Fruit fly (Drosophila melanogaster): ENCODE data around the gene LManI.
A peak's percentile ranks its signal among the peaks of the same experiment; 100 is the strongest.

LManI gene

dm6 chr2L:10504895-10505294 is 47.9 kb upstream of the LManI start (continued):
- peak; percentile 19 for TF ChIP-seq Hsf (GFP tag; optimal IDR thresholded peaks at IDR 0.05)
- TF ChIP-seq crp (GFP tag; optimal IDR thresholded peaks at IDR 0.05): no peak
- TF ChIP-seq sc (optimal IDR thresholded peaks at IDR 0.05): no peak
- peak; percentile 44 for TF ChIP-seq sc (GFP tag; optimal IDR thresholded peaks at IDR 0.05)
- no peak for TF ChIP-seq CG8290 (GFP tag; optimal IDR thresholded peaks at IDR 0.05)
- TF ChIP-seq CG8290 (tag; optimal IDR thresholded peaks at IDR 0.05): peak; percentile 1 to 68
- TF ChIP-seq NFAT (GFP tag; IDR thresholded peaks at IDR 0.05): no peak
- TF ChIP-seq Myb (GFP tag; optimal IDR thresholded peaks at IDR 0.05): no peak
- peak; percentile 4 for TF ChIP-seq NC2β (GFP tag; optimal IDR thresholded peaks at IDR 0.05)
- TF ChIP-seq CG3163 (GFP tag; optimal IDR thresholded peaks at IDR 0.05): no peak
- TF ChIP-seq Lpt (GFP tag; optimal IDR thresholded peaks at IDR 0.05): no peak
- TF ChIP-seq mirr (GFP tag; optimal IDR thresholded peaks at IDR 0.05): no peak
- TF ChIP-seq B-H1 (GFP tag; IDR thresholded peaks at IDR 0.05): no peak
- TF ChIP-seq CG2678 (tag; optimal IDR thresholded peaks at IDR 0.05): no peak
- no peak for TF ChIP-seq CG2116 (GFP tag; optimal IDR thresholded peaks at IDR 0.05)
- TF ChIP-seq ATbp (GFP tag; optimal IDR thresholded peaks at IDR 0.05): peak; percentile 29
- TF ChIP-seq CG14710 (tag; optimal IDR thresholded peaks at IDR 0.05): peak; percentile 53
- TF ChIP-seq gce (GFP tag; IDR thresholded peaks at IDR 0.05): 0 out of 3 replicates have a peak, but pooled peaks have one; percentile 12
- TF ChIP-seq Gug (GFP tag; IDR thresholded peaks at IDR 0.05): no peak
- no peak for TF ChIP-seq run (tag; optimal IDR thresholded peaks at IDR 0.05)
- TF ChIP-seq CG9932 (GFP tag; IDR thresholded peaks at IDR 0.05): no peak
- TF ChIP-seq CG1529 (GFP tag; optimal IDR thresholded peaks at IDR 0.05): peak; percentile 8
- peak; percentile 36 for TF ChIP-seq Nf-YB (GFP tag; optimal IDR thresholded peaks at IDR 0.05)
- TF ChIP-seq nerfin-1 (tag; optimal IDR thresholded peaks at IDR 0.05): peak; percentile 39
- TF ChIP-seq peb (GFP tag; IDR thresholded peaks at IDR 0.05): peak; percentile 42; the same call in 1 of the 2 replicates
- TF ChIP-seq cad (GFP tag; optimal IDR thresholded peaks at IDR 0.05): no peak
- TF ChIP-seq CG11696 (GFP tag; IDR thresholded peaks at IDR 0.05): peak; percentile 71
- peak in 1 of 2 experiments; percentile 56 for TF ChIP-seq Pdp1 (GFP tag; optimal IDR thresholded peaks at IDR 0.05)
- TF ChIP-seq zfh1 (GFP tag; IDR thresholded peaks at IDR 0.05): peak; percentile 55; the same call in 2 of the 3 replicates
- TF ChIP-seq CG3407 (GFP tag; optimal IDR thresholded peaks at IDR 0.05): peak; percentile 48
- TF ChIP-seq fru (optimal IDR thresholded peaks at IDR 0.05): no peak
- peak; percentile 12 for TF ChIP-seq CG10979 (tag; optimal IDR thresholded peaks at IDR 0.05)
- no peak for TF ChIP-seq ems (GFP tag; optimal IDR thresholded peaks at IDR 0.05)
- TF ChIP-seq Ssrp (tag; optimal IDR thresholded peaks at IDR 0.05): no peak
- TF ChIP-seq CG18262 (tag; optimal IDR thresholded peaks at IDR 0.05): peak; percentile 24
- TF ChIP-seq CG11723 (GFP tag; optimal IDR thresholded peaks at IDR 0.05): peak; percentile 27
- TF ChIP-seq Fer1 (GFP tag; optimal IDR thresholded peaks at IDR 0.05): no peak
- no peak for TF ChIP-seq CG7786 (GFP tag; optimal IDR thresholded peaks at IDR 0.05)
- peak; percentile 21 for TF ChIP-seq Side (GFP tag; optimal IDR thresholded peaks at IDR 0.05)
- no peak for TF ChIP-seq CG15011 (GFP tag; optimal IDR thresholded peaks at IDR 0.05)
- peak; percentile 4 for TF ChIP-seq Blimp-1 (GFP tag; optimal IDR thresholded peaks at IDR 0.05)
- no peak for TF ChIP-seq Hmr (GFP tag; optimal IDR thresholded peaks at IDR 0.05)
- TF ChIP-seq Spps (tag; optimal IDR thresholded peaks at IDR 0.05): peak; percentile 8
- TF ChIP-seq CG8089 (GFP tag; optimal IDR thresholded peaks at IDR 0.05): no peak
- TF ChIP-seq Mes4 (GFP tag; optimal IDR thresholded peaks at IDR 0.05): no peak
- peak; percentile 43 for TF ChIP-seq CG12219 (GFP tag; optimal IDR thresholded peaks at IDR 0.05)
- TF ChIP-seq dmrt11E (tag; optimal IDR thresholded peaks at IDR 0.05): peak; percentile 64
- peak; percentile 68 for TF ChIP-seq sens (GFP tag)
- no peak for TF ChIP-seq CG14441 (GFP tag; IDR thresholded peaks at IDR 0.05)
- TF ChIP-seq CG2712 (tag; optimal IDR thresholded peaks at IDR 0.05): peak; percentile 16
- TF ChIP-seq CoRest (tag; optimal IDR thresholded peaks at IDR 0.05): no peak
- no peak for TF ChIP-seq Meics (GFP tag; optimal IDR thresholded peaks at IDR 0.05)

Measured in whole organism, embryonic.